Worm (Caenorhabditis elegans): ENCODE data around the gene klp-17.

The klp-17 gene

ce11 chrII:11472542-11472941, 5.1 kb upstream of the klp-17 start (continued):
- peak; percentile 48 for TF ChIP-seq nhr-71 (tag; optimal IDR thresholded peaks at IDR 0.05)
- TF ChIP-seq nhr-47 (tag; optimal IDR thresholded peaks at IDR 0.05) = no peak
- peak; percentile 97 for TF ChIP-seq blmp-1 (tag; optimal IDR thresholded peaks at IDR 0.05)
- no peak for TF ChIP-seq irx-1 (tag; optimal IDR thresholded peaks at IDR 0.05)
- no peak for TF ChIP-seq isw-1 (GFP tag; IDR thresholded peaks at IDR 0.05)
- TF ChIP-seq nhr-77 (tag; optimal IDR thresholded peaks at IDR 0.05) = no peak
- no peak for TF ChIP-seq mep-1 (tag; optimal IDR thresholded peaks at IDR 0.05)
- no peak for TF ChIP-seq lin-13 (GFP tag; optimal IDR thresholded peaks at IDR 0.05)
- TF ChIP-seq sox-4 (tag; optimal IDR thresholded peaks at IDR 0.05) = no peak

ce11 chrII:11471916-11472315, 4.5 kb upstream of the klp-17 start, which contains the start of gene mfn-1:
mfn-1 (minus strand) TSS chrII:11472016.
- TF ChIP-seq lin-35 (GFP tag; optimal IDR thresholded peaks at IDR 0.05) (no peak), efl-1 (optimal IDR thresholded peaks at IDR 0.05) (no peak), efl-1 (GFP tag; optimal IDR thresholded peaks at IDR 0.05 in 1 of 2) (peak in 1 of 2 experiments; percentile 26), xbp-1 (tag; optimal IDR thresholded peaks at IDR 0.05) (no peak)

ce11 chrII:11469574-11470108, 2.2 kb upstream of the klp-17 start, which contains the start of gene cisd-1:
cisd-1 (minus strand) TSS chrII:11469624.
- TF ChIP-seq lin-35 (GFP tag; optimal IDR thresholded peaks at IDR 0.05) (peak in 1 of 2 experiments; percentile 34), efl-1 (optimal IDR thresholded peaks at IDR 0.05) (no peak), efl-1 (GFP tag; optimal IDR thresholded peaks at IDR 0.05 in 1 of 2) (no peak), ztf-11 (tag; optimal IDR thresholded peaks at IDR 0.05) (no peak), nhr-12 (tag; optimal IDR thresholded peaks at IDR 0.05) (no peak), snu-23 (GFP tag; optimal IDR thresholded peaks at IDR 0.05) (peak; percentile 28), unc-86 (tag; optimal IDR thresholded peaks at IDR 0.05) (no peak), C16A3.4 (tag; optimal IDR thresholded peaks at IDR 0.05) (no peak), ztf-4 (tag; optimal IDR thresholded peaks at IDR 0.05) (no peak), unc-62 (GFP tag; optimal IDR thresholded peaks at IDR 0.05) (no peak), hlh-4 (tag; optimal IDR thresholded peaks at IDR 0.05) (no peak), efl-3 (GFP tag; optimal IDR thresholded peaks at IDR 0.05) (no peak), nhr-47 (tag; optimal IDR thresholded peaks at IDR 0.05) (no peak), irx-1 (tag; optimal IDR thresholded peaks at IDR 0.05) (no peak), mep-1 (tag; optimal IDR thresholded peaks at IDR 0.05) (peak; percentile 10), hpl-2 (GFP tag; optimal IDR thresholded peaks at IDR 0.05) (no peak), pax-3 (tag; optimal IDR thresholded peaks at IDR 0.05) (no peak), grh-1 (GFP tag; IDR thresholded peaks at IDR 0.05) (no peak), elt-3 (tag; optimal IDR thresholded peaks at IDR 0.05) (peak in 1 of 6 experiments; percentile 1), nhr-85 (tag) (peak; percentile 16), vab-15 (tag; optimal IDR thresholded peaks at IDR 0.05) (no peak), hlh-17 (GFP tag; optimal IDR thresholded peaks at IDR 0.05; ENCODE audit: borderline replicate concordance) (no peak), xbp-1 (tag; optimal IDR thresholded peaks at IDR 0.05) (no peak), skn-1 (tag; optimal IDR thresholded peaks at IDR 0.05) (no peak), nhr-84 (tag; optimal IDR thresholded peaks at IDR 0.05) (no peak), ceh-88 (GFP tag; IDR thresholded peaks at IDR 0.05) (no peak), ama-1 (optimal IDR thresholded peaks at IDR 0.05) (no peak), ceh-63 (GFP tag; optimal IDR thresholded peaks at IDR 0.05) (no peak), nhr-20 (tag; optimal IDR thresholded peaks at IDR 0.05) (no peak), sptf-1 (tag; optimal IDR thresholded peaks at IDR 0.05) (no peak), rnt-1 (tag; optimal IDR thresholded peaks at IDR 0.05) (no peak), sup-37 (GFP tag; optimal IDR thresholded peaks at IDR 0.05) (no peak), nhr-19 (GFP tag; conservative IDR thresholded peaks at IDR 0.05) (peak; percentile 30; the same call in 1 of the 2 replicates), snpc-4 (tag; optimal IDR thresholded peaks at IDR 0.05) (no peak), nhr-90 (tag; optimal IDR thresholded peaks at IDR 0.05; ENCODE audit: poor library complexity) (peak; percentile 10), zip-4 (GFP tag; optimal IDR thresholded peaks at IDR 0.05) (no peak), unc-130 (tag; optimal IDR thresholded peaks at IDR 0.05) (no peak), fos-1 (tag; optimal IDR thresholded peaks at IDR 0.05) (no peak), lin-39 (tag; optimal IDR thresholded peaks at IDR 0.05) (no peak), tbx-2 (tag; optimal IDR thresholded peaks at IDR 0.05) (peak; percentile 0), lin-14 (GFP tag; optimal IDR thresholded peaks at IDR 0.05) (peak; percentile 49), C34B4.2 (tag; optimal IDR thresholded peaks at IDR 0.05) (no peak), lin-13 (GFP tag; optimal IDR thresholded peaks at IDR 0.05) (no peak), swsn-7 (tag; optimal IDR thresholded peaks at IDR 0.05) (no peak), sox-4 (tag; optimal IDR thresholded peaks at IDR 0.05) (no peak)

All from whole organism, L1 larva.